Worm (Caenorhabditis elegans) whole organism, L2 larva: ENCODE data around the gene sms-2.

ENCODE experiments used
- Y55F3AM.14 ChIP-seq: fragments of 200-800 bp; sonication (Bioruptor generic); optimal IDR thresholded peaks from 2 replicates; lab custom pipeline; 2018; ENCODE audit warnings: mild to moderate bottlenecking, missing genetic modification characterization, missing compliant biosample characterization
- ZK546.5 ChIP-seq: sonication (generic microtip); optimal IDR thresholded peaks from 2 replicates; lab custom pipeline; 2017; ENCODE audit warnings: missing biosample characterization, missing genetic modification characterization
- alr-1 ChIP-seq: fragments of 150-350 bp; optimal IDR thresholded peaks from 2 replicates; lab custom pipeline; 2014; ENCODE audit warnings: missing biosample characterization, missing genetic modification characterization
- blmp-1 ChIP-seq: sonication (generic microtip); optimal IDR thresholded peaks from 2 replicates; lab custom pipeline; 2017; ENCODE audit warnings: missing genetic modification characterization, mild to moderate bottlenecking, missing compliant biosample characterization, antibody characterized with exemption, moderate library complexity; ENCODE audit not compliant: insufficient read depth
- egl-27 ChIP-seq: sonication (generic microtip); optimal IDR thresholded peaks from 3 replicates; lab custom pipeline; 2017; ENCODE audit warnings: missing biosample characterization, missing genetic modification reagents, missing genetic modification characterization
- lin-13 ChIP-seq: fragments of 150-350 bp; optimal IDR thresholded peaks from 2 replicates; lab custom pipeline; 2014; ENCODE audit warnings: missing biosample characterization, missing genetic modification reagents, missing genetic modification characterization
- nhr-12 ChIP-seq: fragments of 150-350 bp; optimal IDR thresholded peaks from 2 replicates; lab custom pipeline; 2014; ENCODE audit warnings: missing biosample characterization, missing genetic modification characterization

- no peak for TF ChIP-seq blmp-1 (tag; lab: Kevin White, UChicago)
- TF ChIP-seq Y55F3AM.14 (GFP tag; lab: Kevin White, UChicago) = no peak
- TF ChIP-seq egl-27 (tag; lab: Kevin White, UChicago) = no peak
- no peak for TF ChIP-seq lin-13 (GFP tag; lab: Kevin White, UChicago)
- no peak for TF ChIP-seq ZK546.5 (tag; lab: Kevin White, UChicago)
- no peak for TF ChIP-seq alr-1 (tag; lab: Kevin White, UChicago)
- no peak for TF ChIP-seq nhr-12
These were observed 36.1 kb downstream of the sms-2 start for ce11 chrX:912564-912963.
